Fruit fly (Drosophila melanogaster) whole organism, embryonic: ENCODE data around the gene CG5386.

Experiments used
- BEAF-32 ChIP-seq: fragments of 200-800 bp; sonication (Bioruptor generic); optimal IDR thresholded peaks from 3 replicates; lab custom pipeline; 2017; ENCODE audit warnings: missing biosample characterization, missing genetic modification characterization, mild to moderate bottlenecking, moderate library complexity, missing genetic modification reagents
- CG11398 ChIP-seq: fragments of 200-800 bp; sonication (Bioruptor generic); optimal IDR thresholded peaks from 2 replicates; lab custom pipeline; 2016; ENCODE audit warnings: missing biosample characterization, missing genetic modification characterization
- CG13894 ChIP-seq: fragments of 200-800 bp; sonication (Bioruptor generic); optimal IDR thresholded peaks from 3 replicates; lab custom pipeline; 2018; ENCODE audit warnings: missing biosample characterization, mild to moderate bottlenecking, missing genetic modification characterization, moderate library complexity
- CG15479 ChIP-seq: fragments of 200-800 bp; sonication (Bioruptor generic); optimal IDR thresholded peaks from 3 replicates; lab custom pipeline; 2019; ENCODE audit warnings: missing biosample characterization, mild to moderate bottlenecking, missing genetic modification characterization, moderate library complexity
- CG15601 ChIP-seq: fragments of 200-800 bp; sonication (Bioruptor generic); optimal IDR thresholded peaks from 3 replicates; lab custom pipeline; 2019; ENCODE audit warnings: missing biosample characterization, mild to moderate bottlenecking, missing genetic modification characterization, moderate library complexity
- CG15696 ChIP-seq: fragments of 200-800 bp; sonication (Bioruptor generic); optimal IDR thresholded peaks from 2 replicates; lab custom pipeline; 2019; ENCODE audit warnings: missing biosample characterization, mild to moderate bottlenecking, missing genetic modification characterization, moderate library complexity
- CG16863 ChIP-seq: fragments of 200-800 bp; sonication (Bioruptor generic); optimal IDR thresholded peaks from 3 replicates; lab custom pipeline; 2016; ENCODE audit warnings: missing biosample characterization, missing genetic modification characterization
- CG17568 ChIP-seq: fragments of 200-800 bp; sonication (Bioruptor generic); optimal IDR thresholded peaks from 2 replicates; lab custom pipeline; 2018; ENCODE audit warnings: missing biosample characterization, mild to moderate bottlenecking, missing genetic modification characterization, moderate library complexity
- CG18764 ChIP-seq: fragments of 200-800 bp; sonication (Bioruptor generic); optimal IDR thresholded peaks from 3 replicates; lab custom pipeline; 2016; ENCODE audit warnings: missing biosample characterization, missing genetic modification characterization
- CG3726 ChIP-seq: fragments of 200-800 bp; sonication (Bioruptor generic); IDR thresholded peaks from 3 replicates; pipeline ENCODE4, ENCODE4 v1.3.6; 2022; ENCODE audit warnings: missing biosample characterization, missing genetic modification characterization
- CG5953 ChIP-seq: fragments of 200-800 bp; sonication (Bioruptor generic); IDR thresholded peaks from 2 replicates; pipeline ENCODE4 v1.3.6; 2022; ENCODE audit warnings: missing biosample characterization, missing genetic modification characterization
- CG6813 ChIP-seq: fragments of 200-800 bp; sonication (Bioruptor generic); optimal IDR thresholded peaks from 2 replicates; lab custom pipeline; 2017; ENCODE audit warnings: missing biosample characterization, missing genetic modification characterization, mild to moderate bottlenecking, moderate library complexity, missing genetic modification reagents
- CG7556 ChIP-seq: fragments of 200-800 bp; sonication (Bioruptor generic); optimal IDR thresholded peaks from 2 replicates; lab custom pipeline; 2017; ENCODE audit warnings: missing biosample characterization, mild to moderate bottlenecking, missing genetic modification characterization
- CG8765 ChIP-seq: fragments of 200-800 bp; sonication (Bioruptor generic); IDR thresholded peaks from 2 replicates; pipeline ENCODE4 v1.3.6; 2022; ENCODE audit warnings: missing biosample characterization, missing genetic modification characterization
- CG9215 ChIP-seq: fragments of 200-800 bp; sonication (Bioruptor generic); IDR thresholded peaks from 2 replicates; pipeline ENCODE4 v1.3.6; 2022; ENCODE audit warnings: missing biosample characterization, missing genetic modification characterization
- CG9817 ChIP-seq: fragments of 200-800 bp; sonication (Bioruptor generic); optimal IDR thresholded peaks from 2 replicates; lab custom pipeline; 2018; ENCODE audit warnings: missing biosample characterization, mild to moderate bottlenecking, missing genetic modification characterization, moderate library complexity
- CoRest ChIP-seq: fragments of 200-800 bp; sonication (Bioruptor generic); optimal IDR thresholded peaks from 3 replicates; lab custom pipeline; 2018; ENCODE audit warnings: missing biosample characterization, mild to moderate bottlenecking, missing genetic modification characterization, moderate library complexity
- CrebB ChIP-seq: fragments of 200-800 bp; sonication (Bioruptor generic); optimal IDR thresholded peaks from 3 replicates; lab custom pipeline; 2018; ENCODE audit warnings: missing biosample characterization, mild to moderate bottlenecking, missing genetic modification characterization
- D ChIP-seq, 2 experiments: fragments of 200-800 bp in 1 of 2; fragments of >200 bp in 1 of 2; sonication (Bioruptor generic) in 1 of 2; optimal IDR thresholded peaks; 2 replicates in 1 of 2; 3 replicates in 1 of 2; lab custom pipeline; 2017; ENCODE audit warnings: mild to moderate bottlenecking in 1 of 2, missing biosample characterization in 1 of 2, missing genetic modification characterization in 1 of 2, missing genetic modification reagents in 1 of 2
- Drgx ChIP-seq: fragments of 200-800 bp; sonication (Bioruptor generic); IDR thresholded peaks from 2 replicates; pipeline ENCODE4 v1.3.6; 2022; ENCODE audit warnings: missing biosample characterization, missing genetic modification characterization
- HHEX ChIP-seq: fragments of 200-800 bp; sonication (Bioruptor generic); optimal IDR thresholded peaks from 3 replicates; lab custom pipeline; 2017; ENCODE audit warnings: missing biosample characterization, mild to moderate bottlenecking, missing genetic modification characterization, missing genetic modification reagents
- Lpt ChIP-seq: fragments of >200 bp; optimal IDR thresholded peaks from 2 replicates; lab custom pipeline; 2018; ENCODE audit warnings: missing biosample characterization, missing genetic modification characterization
- MBD-R2 ChIP-seq: fragments of 200-800 bp; sonication (Bioruptor generic); IDR thresholded peaks from 2 replicates; pipeline ENCODE4 v1.3.6; 2022; ENCODE audit warnings: missing biosample characterization, missing genetic modification characterization
- Sin3A ChIP-seq: fragments of >200 bp; optimal IDR thresholded peaks from 2 replicates; lab custom pipeline; 2018
- Xbp1 ChIP-seq: fragments of 200-800 bp; sonication (Bioruptor generic); optimal IDR thresholded peaks from 3 replicates; lab custom pipeline; 2016; ENCODE audit warnings: missing biosample characterization, mild to moderate bottlenecking, missing genetic modification characterization
- Xrp1 ChIP-seq: fragments of 200-800 bp; sonication (Bioruptor generic); IDR thresholded peaks from 2 replicates; pipeline ENCODE4 v1.3.6; 2022; ENCODE audit warnings: missing biosample characterization, missing genetic modification characterization
- abd-A ChIP-seq: fragments of 200-800 bp; sonication (Bioruptor generic); optimal IDR thresholded peaks from 3 replicates; lab custom pipeline; 2019; ENCODE audit warnings: missing biosample characterization, mild to moderate bottlenecking, missing genetic modification characterization, moderate library complexity
- al ChIP-seq: fragments of 200-800 bp; sonication (Bioruptor generic); IDR thresholded peaks from 2 replicates; pipeline ENCODE4 v1.3.6; 2022; ENCODE audit warnings: missing biosample characterization, missing genetic modification characterization
- ap ChIP-seq: fragments of 200-800 bp; sonication (Bioruptor generic); IDR thresholded peaks from 2 replicates; pipeline ENCODE4 v1.3.6; 2022; ENCODE audit warnings: missing biosample characterization, missing genetic modification characterization
- az2 ChIP-seq: fragments of 200-800 bp; sonication (Bioruptor generic); optimal IDR thresholded peaks from 3 replicates; lab custom pipeline; 2016; ENCODE audit warnings: missing biosample characterization, missing genetic modification characterization
- bbx ChIP-seq: fragments of 200-800 bp; sonication (Bioruptor generic); IDR thresholded peaks from 2 replicates; pipeline ENCODE4 v1.3.6; 2022; ENCODE audit warnings: missing biosample characterization, missing genetic modification characterization; ENCODE audit not compliant: partially characterized antibody
- bigmax ChIP-seq: fragments of 200-800 bp; sonication (Bioruptor generic); optimal IDR thresholded peaks from 2 replicates; lab custom pipeline; 2018; ENCODE audit warnings: missing biosample characterization, mild to moderate bottlenecking, missing genetic modification characterization
- caup ChIP-seq: fragments of 200-800 bp; sonication (Bioruptor generic); optimal IDR thresholded peaks from 3 replicates; lab custom pipeline; 2017; ENCODE audit warnings: missing biosample characterization, mild to moderate bottlenecking, missing genetic modification characterization, moderate library complexity; ENCODE audit not compliant: severe bottlenecking
- crc ChIP-seq: fragments of 200-800 bp; sonication (Bioruptor generic); optimal IDR thresholded peaks from 2 replicates; lab custom pipeline; 2016; ENCODE audit warnings: missing biosample characterization, missing genetic modification characterization
- crol ChIP-seq: fragments of 200-800 bp; sonication (Bioruptor generic); IDR thresholded peaks from 2 replicates; pipeline ENCODE4 v1.3.6; 2022; ENCODE audit warnings: missing biosample characterization, missing genetic modification characterization
- cwo ChIP-seq: fragments of 200-800 bp; sonication (Bioruptor generic); optimal IDR thresholded peaks from 3 replicates; lab custom pipeline; 2017; ENCODE audit warnings: missing biosample characterization, missing genetic modification characterization, mild to moderate bottlenecking, moderate library complexity, missing genetic modification reagents
- dati ChIP-seq: fragments of 200-800 bp; sonication (Bioruptor generic); IDR thresholded peaks from 2 replicates; pipeline ENCODE4 v1.3.6; 2022; ENCODE audit warnings: missing biosample characterization, missing genetic modification characterization
- exex ChIP-seq: fragments of 200-800 bp; sonication (Bioruptor generic); optimal IDR thresholded peaks from 4 replicates; lab custom pipeline; 2018; ENCODE audit warnings: missing biosample characterization, mild to moderate bottlenecking, missing genetic modification characterization, moderate library complexity
- fd102C ChIP-seq: fragments of 200-800 bp; sonication (Bioruptor generic); optimal IDR thresholded peaks from 2 replicates; lab custom pipeline; 2018; ENCODE audit warnings: missing biosample characterization, mild to moderate bottlenecking, missing genetic modification characterization, moderate library complexity
- her ChIP-seq: fragments of 200-800 bp; sonication (Bioruptor generic); optimal IDR thresholded peaks from 2 replicates; lab custom pipeline; 2016; ENCODE audit warnings: missing biosample characterization, missing genetic modification characterization
- inv ChIP-seq: fragments of 200-800 bp; sonication (Bioruptor generic); IDR thresholded peaks from 2 replicates; pipeline ENCODE4 v1.3.6; 2022; ENCODE audit warnings: missing biosample characterization, missing genetic modification characterization; ENCODE audit not compliant: partially characterized antibody
- jing ChIP-seq: fragments of 200-800 bp; sonication (Bioruptor generic); optimal IDR thresholded peaks from 2 replicates; lab custom pipeline; 2018; ENCODE audit warnings: missing biosample characterization, mild to moderate bottlenecking, missing genetic modification characterization
- jumu ChIP-seq: fragments of 200-800 bp; sonication (Bioruptor generic); optimal IDR thresholded peaks from 3 replicates; lab custom pipeline; 2016; ENCODE audit warnings: missing biosample characterization, missing genetic modification characterization
- kah ChIP-seq: fragments of 200-800 bp; sonication (Bioruptor generic); optimal IDR thresholded peaks from 2 replicates; lab custom pipeline; 2018; ENCODE audit warnings: missing biosample characterization, mild to moderate bottlenecking, missing genetic modification characterization
- kay ChIP-seq: fragments of 200-800 bp; sonication (Bioruptor generic); optimal IDR thresholded peaks from 2 replicates; lab custom pipeline; 2016; ENCODE audit warnings: missing biosample characterization, missing genetic modification characterization
- ranshi ChIP-seq: fragments of 200-800 bp; sonication (Bioruptor generic); IDR thresholded peaks from 2 replicates; pipeline ENCODE4 v1.3.6; 2022; ENCODE audit warnings: missing biosample characterization, missing genetic modification characterization
- run ChIP-seq: fragments of 200-800 bp; sonication (Bioruptor generic); optimal IDR thresholded peaks from 3 replicates; lab custom pipeline; 2018; ENCODE audit warnings: missing biosample characterization, mild to moderate bottlenecking, missing genetic modification characterization
- shn ChIP-seq: fragments of 200-800 bp; sonication (Bioruptor generic); optimal IDR thresholded peaks from 3 replicates; lab custom pipeline; 2016; ENCODE audit warnings: missing biosample characterization, missing genetic modification characterization
- z ChIP-seq: fragments of 200-800 bp; sonication (Bioruptor generic); IDR thresholded peaks from 3 replicates; pipeline ENCODE4 v1.3.6; 2022; ENCODE audit warnings: missing biosample characterization, missing genetic modification characterization

Gene CG5386

DNA sequence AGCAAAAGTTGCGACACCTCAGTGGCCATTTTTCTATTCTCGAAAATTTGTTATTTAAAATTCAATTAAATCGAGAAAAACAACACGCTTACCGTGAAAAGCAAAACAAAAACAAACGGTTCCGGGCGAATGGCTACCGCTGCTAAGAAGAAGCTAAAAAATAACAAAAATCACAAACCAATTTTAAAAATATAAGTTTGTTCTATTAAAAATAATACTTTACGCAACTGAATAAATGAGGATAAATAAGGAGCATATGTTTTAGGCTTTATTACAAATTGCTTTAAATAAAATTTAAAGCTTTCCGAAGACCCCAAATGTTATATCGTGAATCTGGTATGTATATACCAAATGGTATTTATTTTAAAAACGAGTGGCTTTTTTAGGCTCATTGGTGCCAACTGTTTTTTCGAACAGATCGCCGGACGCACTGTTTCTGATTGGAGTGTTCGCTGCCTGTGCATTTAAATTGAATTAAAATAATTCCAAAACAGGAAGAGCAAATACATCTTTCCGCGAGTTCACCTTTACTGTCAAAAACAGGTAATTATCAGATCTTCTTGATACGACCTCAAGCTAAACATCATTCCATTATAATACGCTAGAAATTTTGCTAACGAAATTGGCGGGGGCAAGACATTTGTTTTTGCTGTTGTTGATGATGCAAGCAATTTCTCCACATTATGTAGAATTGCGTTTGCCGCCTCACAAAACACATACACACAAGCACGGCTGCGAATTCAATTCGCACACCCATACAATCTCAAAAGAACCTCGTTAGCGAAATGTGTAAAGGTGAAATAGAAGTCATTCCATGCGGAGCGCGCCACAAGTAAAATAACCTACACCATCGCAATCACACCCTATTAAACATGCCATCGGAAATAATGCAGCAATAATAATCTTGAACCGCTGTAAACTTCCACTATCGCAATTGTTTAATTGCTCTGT, 25.4 kb upstream of the CG5386 start, which contains the start of the genes Polr3F and PyK (continued):
- TF ChIP-seq her (GFP tag; lab: Kevin White, UChicago) (no peak), cwo (GFP tag; lab: Kevin White, UChicago) (no peak), CG9817 (peak; percentile 7), dati (GFP tag; lab: Robert Waterston, UW) (no peak), z (no peak), HHEX (GFP tag; lab: Kevin White, UChicago) (peak; percentile 14), exex (peak; percentile 10), CG11398 (no peak), Drgx (GFP tag; lab: Robert Waterston, UW) (peak; percentile 14; the same call in 1 of the 2 replicates), crc (no peak), CoRest (tag; lab: Kevin White, UChicago) (peak; percentile 52), crol (GFP tag; lab: Robert Waterston, UW) (no peak), fd102C (GFP tag; lab: Kevin White, UChicago) (no peak), CG15479 (GFP tag; lab: Kevin White, UChicago) (no peak), CG15696 (tag; lab: Kevin White, UChicago) (peak; percentile 13), D (optimal IDR thresholded peaks at IDR 0.05; lab: Kevin White, UChicago) (no peak), D (GFP tag; optimal IDR thresholded peaks at IDR 0.05; lab: Kevin White, UChicago) (no peak), CG7556 (GFP tag; lab: Kevin White, UChicago) (peak; percentile 5), jumu (GFP tag; lab: Kevin White, UChicago) (peak; percentile 9), az2 (GFP tag; lab: Kevin White, UChicago) (no peak), MBD-R2 (GFP tag; lab: Robert Waterston, UW) (peak; percentile 71; the same call in 1 of the 2 replicates), CG5953 (no peak), CG18764 (GFP tag; lab: Kevin White, UChicago) (no peak), Xrp1 (GFP tag; lab: Robert Waterston, UW) (peak; percentile 20; the same call in 1 of the 2 replicates), Sin3A (lab: Kevin White, UChicago) (peak; percentile 18), CG15601 (peak; percentile 40), CG6813 (GFP tag; lab: Kevin White, UChicago) (no peak), bigmax (GFP tag; lab: Kevin White, UChicago) (no peak), CG16863 (peak; percentile 3), CG8765 (GFP tag; lab: Robert Waterston, UW) (no peak), CG17568 (GFP tag; lab: Kevin White, UChicago) (peak; percentile 1), al (GFP tag; lab: Robert Waterston, UW) (no peak), shn (GFP tag; lab: Kevin White, UChicago) (no peak), kay (GFP tag; lab: Kevin White, UChicago) (no peak), jing (no peak), CrebB (tag; lab: Kevin White, UChicago) (no peak), kah (GFP tag; lab: Kevin White, UChicago) (no peak), CG3726 (GFP tag; lab: Robert Waterston, UW) (no peak)
- TF ChIP-seq, all 482 proteins: peak for 141

DNA sequence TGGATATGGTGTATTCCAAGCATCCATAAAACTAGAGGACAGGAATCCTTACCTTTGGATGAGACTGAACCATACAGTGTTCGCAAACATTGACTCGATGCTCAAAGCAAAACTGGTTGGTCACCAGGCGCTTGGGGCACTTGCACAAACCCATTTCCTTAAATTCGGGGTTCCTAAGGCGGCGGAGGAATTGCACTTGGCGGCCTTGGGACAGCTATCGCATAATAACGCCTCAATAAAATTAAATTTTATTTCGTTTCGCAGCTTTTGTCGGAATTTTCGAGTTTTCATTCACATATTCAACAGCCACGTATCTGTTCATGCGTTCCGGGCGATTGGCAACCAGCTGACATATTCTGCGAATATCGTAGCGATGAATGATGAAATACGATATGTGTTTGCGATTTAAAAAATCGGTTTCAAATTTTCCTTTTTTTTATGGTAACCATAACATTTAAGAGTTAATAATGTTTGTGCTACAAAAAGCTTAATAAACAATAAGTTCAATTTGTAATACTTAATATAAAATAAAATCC, 23.7 kb upstream of the CG5386 start, which contains the start of gene CG5382:
Gene CG5382, minus strand, starts transcription at position 324 of the 536 bp plus-strand sequence.
- TF ChIP-seq bbx (GFP tag; lab: Robert Waterston, UW): no peak
- TF ChIP-seq CG13894 (tag; lab: Kevin White, UChicago): no peak
- no peak for TF ChIP-seq caup (GFP tag; lab: Kevin White, UChicago)
- no peak for TF ChIP-seq CG9215 (GFP tag; lab: Robert Waterston, UW)
- peak; percentile 57 for TF ChIP-seq Xbp1 (GFP tag; lab: Kevin White, UChicago)
- TF ChIP-seq ap (GFP tag; lab: Robert Waterston, UW): no peak
- TF ChIP-seq BEAF-32 (GFP tag; lab: Kevin White, UChicago): peak; percentile 42
- no peak for TF ChIP-seq Lpt (GFP tag; lab: Kevin White, UChicago)
- no peak for TF ChIP-seq run (tag; lab: Kevin White, UChicago)
- TF ChIP-seq abd-A (tag; lab: Kevin White, UChicago): no peak
- TF ChIP-seq ranshi (GFP tag; lab: Robert Waterston, UW): no peak
- no peak for TF ChIP-seq inv
